Worm (Caenorhabditis elegans) whole organism, mixed stage, embryonic: ENCODE measurements around the gene M106.8.

ENCODE experiments used
- M03D4.4 ChIP-seq: sonication (generic microtip); optimal IDR thresholded peaks from 2 replicates; lab custom pipeline; 2017; ENCODE audit warnings: mild to moderate bottlenecking, missing genetic modification characterization, missing compliant biosample characterization
- blmp-1 ChIP-seq: fragments of 150-350 bp; optimal IDR thresholded peaks from 2 replicates; lab custom pipeline; 2014; ENCODE audit warnings: missing biosample characterization, missing genetic modification characterization
- ceh-39 ChIP-seq: fragments of 150-350 bp; optimal IDR thresholded peaks from 2 replicates; lab custom pipeline; 2014; ENCODE audit warnings: missing biosample characterization, missing genetic modification characterization
- ceh-43 ChIP-seq: fragments of 200-800 bp; sonication (Bioruptor generic); optimal IDR thresholded peaks from 2 replicates; lab custom pipeline; 2018; ENCODE audit warnings: mild to moderate bottlenecking, missing genetic modification characterization, moderate library complexity, missing compliant biosample characterization
- ceh-83 ChIP-seq: fragments of 200-800 bp; sonication (Bioruptor generic); optimal IDR thresholded peaks from 2 replicates; lab custom pipeline; 2018; ENCODE audit warnings: mild to moderate bottlenecking, missing genetic modification characterization, missing compliant biosample characterization
- ces-1 ChIP-seq: fragments of 150-350 bp; optimal IDR thresholded peaks from 2 replicates; lab custom pipeline; 2014; ENCODE audit warnings: missing biosample characterization, missing genetic modification reagents, missing genetic modification characterization
- drap-1 ChIP-seq: fragments of 200-800 bp; sonication (Bioruptor generic); optimal IDR thresholded peaks from 3 replicates; lab custom pipeline; 2018; ENCODE audit warnings: mild to moderate bottlenecking, missing genetic modification characterization, missing compliant biosample characterization
- elt-1 ChIP-seq: sonication (generic microtip); optimal IDR thresholded peaks from 2 replicates; lab custom pipeline; 2017; ENCODE audit warnings: missing genetic modification characterization, mild to moderate bottlenecking, missing compliant biosample characterization, antibody characterized with exemption, moderate library complexity, borderline replicate concordance; ENCODE audit not compliant: insufficient read depth
- elt-3 ChIP-seq: fragments of 150-350 bp; optimal IDR thresholded peaks from 2 replicates; lab custom pipeline; 2014; ENCODE audit warnings: missing biosample characterization, missing genetic modification characterization
- flh-1 ChIP-seq: fragments of 200-800 bp; sonication (Bioruptor generic); optimal IDR thresholded peaks from 2 replicates; lab custom pipeline; 2018; ENCODE audit warnings: mild to moderate bottlenecking, missing genetic modification characterization, moderate library complexity, missing compliant biosample characterization
- hlh-1 ChIP-seq: fragments of 150-350 bp; optimal IDR thresholded peaks from 2 replicates; lab custom pipeline; 2014; ENCODE audit warnings: missing biosample characterization, missing genetic modification reagents, missing genetic modification characterization
- lin-13 ChIP-seq: fragments of 150-350 bp; optimal IDR thresholded peaks from 2 replicates; lab custom pipeline; 2014; ENCODE audit warnings: missing biosample characterization, missing genetic modification characterization
- lin-32 ChIP-seq: fragments of 200-800 bp; sonication (Bioruptor generic); optimal IDR thresholded peaks from 2 replicates; lab custom pipeline; 2018; ENCODE audit warnings: mild to moderate bottlenecking, missing genetic modification characterization, missing compliant biosample characterization
- lsy-2 ChIP-seq: fragments of 150-350 bp; optimal IDR thresholded peaks from 2 replicates; lab custom pipeline; 2014; ENCODE audit warnings: missing biosample characterization, missing genetic modification characterization
- mep-1 ChIP-seq: fragments of 150-350 bp; optimal IDR thresholded peaks from 2 replicates; lab custom pipeline; 2017; ENCODE audit warnings: missing biosample characterization, missing genetic modification reagents, missing genetic modification characterization, inconsistent platforms
- mls-2 ChIP-seq: sonication (generic microtip); optimal IDR thresholded peaks from 2 replicates; lab custom pipeline; 2016; ENCODE audit warnings: mild to moderate bottlenecking, missing genetic modification characterization, moderate library complexity, missing compliant biosample characterization
- nhr-12 ChIP-seq: fragments of 150-350 bp; optimal IDR thresholded peaks from 2 replicates; lab custom pipeline; 2014; ENCODE audit warnings: missing biosample characterization, missing genetic modification characterization
- nhr-2 ChIP-seq: fragments of 150-350 bp; optimal IDR thresholded peaks from 2 replicates; lab custom pipeline; 2014; ENCODE audit warnings: missing biosample characterization, missing genetic modification characterization
- nhr-237 ChIP-seq: fragments of 150-350 bp; optimal IDR thresholded peaks from 2 replicates; lab custom pipeline; 2014; ENCODE audit warnings: missing biosample characterization, missing genetic modification characterization
- nhr-28 ChIP-seq: fragments of 150-350 bp; optimal IDR thresholded peaks from 2 replicates; lab custom pipeline; 2014; ENCODE audit warnings: missing biosample characterization, missing genetic modification characterization
- nhr-76 ChIP-seq: sonication (generic microtip); optimal IDR thresholded peaks from 2 replicates; lab custom pipeline; 2017; ENCODE audit warnings: missing biosample characterization, missing genetic modification characterization
- pha-4 ChIP-seq: fragments of 150-350 bp; optimal IDR thresholded peaks from 2 replicates; lab custom pipeline; 2018; ENCODE audit warnings: missing biosample characterization, missing genetic modification reagents, missing genetic modification characterization
- sem-2 ChIP-seq: fragments of 200-800 bp; sonication (Bioruptor generic); optimal IDR thresholded peaks from 2 replicates; lab custom pipeline; 2018; ENCODE audit warnings: mild to moderate bottlenecking, missing genetic modification characterization, missing compliant biosample characterization
- snpc-4 ChIP-seq: fragments of 150-350 bp; optimal IDR thresholded peaks from 2 replicates; lab custom pipeline; 2014; ENCODE audit warnings: missing biosample characterization, missing genetic modification characterization
- sptf-1 ChIP-seq: sonication (generic microtip); optimal IDR thresholded peaks from 2 replicates; lab custom pipeline; 2017; ENCODE audit warnings: mild to moderate bottlenecking, missing genetic modification characterization, moderate library complexity, missing compliant biosample characterization
- tbx-8 ChIP-seq: fragments of 200-800 bp; sonication (Bioruptor generic); optimal IDR thresholded peaks from 2 replicates; lab custom pipeline; 2018; ENCODE audit warnings: mild to moderate bottlenecking, missing genetic modification characterization, moderate library complexity, missing compliant biosample characterization
- unc-120 ChIP-seq: sonication (generic microtip); optimal IDR thresholded peaks from 2 replicates; lab custom pipeline; 2017; ENCODE audit warnings: missing genetic modification characterization, missing compliant biosample characterization; ENCODE audit not compliant: poor library complexity, severe bottlenecking
- unc-39 ChIP-seq: fragments of 150-350 bp; optimal IDR thresholded peaks from 2 replicates; lab custom pipeline; 2014; ENCODE audit warnings: missing biosample characterization, missing genetic modification characterization
- unc-62 ChIP-seq: fragments of 150-350 bp; optimal IDR thresholded peaks from 2 replicates; lab custom pipeline; 2014; ENCODE audit warnings: missing biosample characterization, missing genetic modification reagents, missing genetic modification characterization
- zip-8 ChIP-seq: fragments of 150-350 bp; optimal IDR thresholded peaks from 2 replicates; lab custom pipeline; 2014; ENCODE audit warnings: missing biosample characterization, missing genetic modification characterization
- ztf-11 ChIP-seq: fragments of 150-350 bp; optimal IDR thresholded peaks from 2 replicates; lab custom pipeline; 2014; ENCODE audit warnings: missing biosample characterization, missing genetic modification characterization

Gene M106.8

DNA sequence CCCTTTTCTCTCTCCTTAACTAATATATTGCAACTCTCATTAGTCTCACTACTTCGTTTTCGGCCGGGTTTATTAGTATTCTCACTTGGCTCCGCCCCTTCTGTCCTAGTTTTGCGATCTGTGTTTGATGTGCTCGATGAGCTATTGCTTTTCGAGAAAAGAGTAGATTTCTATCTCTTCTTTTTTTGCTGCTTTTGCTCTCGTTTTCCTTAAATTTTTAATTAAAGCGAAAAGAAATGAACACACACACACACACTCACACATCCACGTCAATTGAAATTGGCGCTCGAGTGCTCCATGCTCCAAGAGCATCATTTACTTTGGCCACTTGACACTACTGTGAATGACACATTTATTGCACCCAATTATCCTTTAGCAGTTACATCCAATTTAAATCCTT lies 39.0 kb downstream of the M106.8 start:
- peak; percentile 17 for TF ChIP-seq ces-1 (GFP tag; lab: Kevin White, UChicago)
- TF ChIP-seq elt-3 = no peak
- TF ChIP-seq, all 35 proteins: peak for 1

DNA sequence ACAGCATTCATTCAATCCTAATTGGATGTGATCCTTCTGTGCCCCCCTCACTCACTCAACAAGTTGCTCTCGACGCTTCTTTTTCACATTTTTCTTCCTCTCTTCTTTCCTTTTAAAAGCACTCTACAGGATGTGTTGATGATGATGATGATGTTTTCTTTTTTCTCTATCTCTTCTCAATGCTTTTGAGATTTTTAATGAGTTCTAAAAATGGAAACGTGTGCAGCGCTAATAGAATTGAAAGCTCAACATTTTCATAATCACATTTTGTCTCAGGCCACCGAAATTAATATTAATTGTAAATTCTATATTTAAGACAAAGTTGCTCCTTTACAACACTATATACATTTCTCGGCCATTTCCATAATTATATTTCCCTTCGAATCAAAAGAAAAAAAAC lies 43.2 kb downstream of the M106.8 start:
- no peak for TF ChIP-seq snpc-4
- TF ChIP-seq ces-1 (GFP tag; lab: Kevin White, UChicago) = peak; percentile 77

DNA sequence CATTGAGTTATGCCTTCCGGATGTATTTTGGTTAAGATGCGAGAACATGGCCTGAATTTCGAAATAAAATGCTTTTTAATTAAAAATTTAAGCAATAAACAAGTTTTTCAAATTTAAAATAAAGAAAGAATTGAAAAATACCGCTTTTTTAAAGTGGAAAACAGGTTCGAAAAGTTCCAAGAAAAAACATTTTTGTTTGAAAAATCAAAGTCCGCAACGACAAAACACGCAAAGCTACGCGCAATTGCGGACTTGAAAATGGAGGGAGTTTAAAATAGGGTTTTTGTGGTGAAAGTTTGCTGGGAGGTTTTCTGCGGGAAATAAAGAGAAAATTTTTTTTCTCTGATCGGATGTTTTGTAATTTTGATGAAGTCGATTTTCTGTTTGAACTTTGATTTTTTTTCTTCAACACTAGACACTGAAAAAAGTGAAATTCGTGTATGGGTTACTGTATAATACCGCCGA lies 45.0 kb downstream of the M106.8 start, which contains the start of gene npp-19:
Gene npp-19 (minus strand): TSS at position 51 of the 465 bp plus-strand sequence.
- TF ChIP-seq nhr-237 (tag; lab: Kevin White, UChicago) (peak; percentile 72), sptf-1 (tag; lab: Kevin White, UChicago) (peak; percentile 59), nhr-76 (tag; lab: Kevin White, UChicago) (no peak), hlh-1 (tag; lab: Kevin White, UChicago) (peak; percentile 14), pha-4 (tag; lab: Kevin White, UChicago) (peak; percentile 19), ces-1 (GFP tag; lab: Kevin White, UChicago) (peak; percentile 46), mep-1 (tag; lab: Kevin White, UChicago) (peak; percentile 85), ceh-83 (GFP tag; lab: Kevin White, UChicago) (no peak), ztf-11 (tag; lab: Kevin White, UChicago) (no peak), lsy-2 (tag; lab: Kevin White, UChicago) (peak; percentile 84), nhr-12 (no peak), unc-39 (tag; lab: Kevin White, UChicago) (no peak), lin-13 (peak; percentile 47), blmp-1 (tag; lab: Kevin White, UChicago) (peak; percentile 28), elt-3 (no peak)

DNA sequence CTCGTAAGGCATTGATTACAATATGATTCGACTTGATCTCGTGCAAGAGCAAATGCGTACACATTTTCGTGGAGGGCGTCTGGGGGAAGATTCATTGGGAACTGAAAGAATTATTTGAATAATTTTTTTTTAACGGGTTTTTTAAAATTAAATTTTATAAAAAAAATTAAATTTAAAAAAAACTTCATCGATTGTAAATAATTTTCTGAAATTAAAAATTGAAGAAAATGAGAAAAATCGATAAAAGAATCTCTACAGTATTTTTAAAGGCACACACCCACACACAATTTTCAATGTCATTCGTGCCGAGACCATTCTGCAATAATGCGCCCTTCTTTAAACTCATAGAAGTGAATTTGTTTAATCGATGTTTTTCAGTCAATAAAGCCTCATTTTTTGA lies 47.2 kb downstream of the M106.8 start, which contains the start of gene set-14:
Gene set-14 (minus strand): TSS at position 101 of the 400 bp plus-strand sequence.
- no peak for TF ChIP-seq zip-8 (tag; lab: Kevin White, UChicago)
- no peak for TF ChIP-seq nhr-2 (tag; lab: Kevin White, UChicago)
- TF ChIP-seq flh-1 = no peak
- TF ChIP-seq ceh-43 = no peak
- no peak for TF ChIP-seq snpc-4
- TF ChIP-seq mls-2 = no peak
- no peak for TF ChIP-seq sem-2
- TF ChIP-seq ceh-39 = no peak

DNA sequence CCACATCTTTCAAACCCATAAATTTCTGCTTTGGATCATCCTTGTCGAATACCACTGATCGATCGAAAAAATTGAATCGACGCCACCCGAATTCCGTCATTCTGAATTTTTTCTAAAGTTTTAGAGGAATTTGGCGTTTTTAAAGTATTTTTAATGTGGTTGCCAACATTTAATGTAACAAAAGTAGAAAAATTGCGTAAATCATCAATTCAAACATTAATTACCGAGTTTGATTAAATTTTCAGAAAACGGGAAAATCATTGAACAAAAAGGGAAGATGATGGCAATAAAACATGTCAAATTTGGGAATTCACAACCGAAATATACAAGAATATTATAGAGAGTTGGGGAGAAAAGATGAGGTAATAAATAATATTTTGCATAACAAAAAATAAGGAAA lies 50.0 kb downstream of the M106.8 start, which contains the start of gene vps-11:
Gene vps-11 (minus strand): TSS at position 101 of the 400 bp plus-strand sequence.
- TF ChIP-seq unc-39 (tag; lab: Kevin White, UChicago) = no peak
- no peak for TF ChIP-seq nhr-12
- no peak for TF ChIP-seq lsy-2 (tag; lab: Kevin White, UChicago)
- no peak for TF ChIP-seq tbx-8 (GFP tag; lab: Kevin White, UChicago)
- TF ChIP-seq mep-1 (tag; lab: Kevin White, UChicago) = no peak
- no peak for TF ChIP-seq sptf-1 (tag; lab: Kevin White, UChicago)
- no peak for TF ChIP-seq drap-1 (GFP tag; lab: Kevin White, UChicago)
- TF ChIP-seq sem-2 = no peak
- TF ChIP-seq elt-1 (tag; lab: Kevin White, UChicago) = no peak
- no peak for TF ChIP-seq unc-62 (GFP tag; lab: Kevin White, UChicago)

DNA sequence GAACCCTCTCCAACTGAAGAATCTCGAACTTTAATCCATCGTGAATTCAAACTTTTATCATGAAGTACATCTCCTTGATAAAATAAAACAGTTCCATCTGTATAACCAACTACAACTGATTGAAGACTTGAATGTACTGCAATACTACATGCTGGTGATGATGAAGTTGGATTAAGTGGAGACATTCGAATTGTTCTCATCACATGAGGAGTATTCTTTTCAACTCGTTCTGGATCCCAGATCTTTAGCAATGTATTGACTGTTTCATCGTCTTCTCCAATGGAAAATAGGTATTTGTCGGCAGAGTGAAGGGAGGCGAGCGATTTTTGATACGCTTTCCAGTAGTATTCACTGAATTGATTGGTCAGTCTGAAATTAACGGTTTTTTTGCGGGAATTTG lies 50.8 kb downstream of the M106.8 start:
- TF ChIP-seq flh-1 (no peak), elt-3 (no peak), sem-2 (no peak), ceh-83 (GFP tag; lab: Kevin White, UChicago) (no peak), M03D4.4 (no peak), mep-1 (tag; lab: Kevin White, UChicago) (no peak), unc-120 (no peak), tbx-8 (GFP tag; lab: Kevin White, UChicago) (no peak), nhr-28 (tag; lab: Kevin White, UChicago) (no peak), nhr-12 (no peak), snpc-4 (no peak), lin-13 (no peak), ztf-11 (tag; lab: Kevin White, UChicago) (no peak), nhr-76 (tag; lab: Kevin White, UChicago) (no peak), mls-2 (no peak), lin-32 (no peak)
